Worm (Caenorhabditis elegans): Measurements from ENCODE around the gene nhr-141.

DNA sequence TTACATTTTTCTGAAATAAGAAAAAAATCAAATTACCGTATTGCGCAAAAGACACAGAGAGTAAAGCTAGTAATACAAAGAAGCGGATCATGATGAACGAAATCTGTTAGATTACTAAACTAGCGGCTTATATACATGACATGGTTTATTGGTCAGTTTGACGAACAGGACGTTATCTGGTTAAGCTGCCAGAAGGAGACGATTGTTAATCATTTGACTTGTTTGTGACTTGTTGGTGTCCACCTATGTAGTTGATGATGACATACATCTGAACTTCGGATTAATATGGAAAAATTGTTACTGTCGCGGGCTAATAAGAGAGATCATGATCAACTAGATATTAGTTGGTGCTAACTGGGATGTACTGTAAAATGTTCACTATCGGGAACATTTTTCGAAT lies 44.4 kb upstream of the nhr-141 start, which contains the start of gene cnc-9:
- TF ChIP-seq aly-2 (tag; optimal IDR thresholded peaks at IDR 0.05) (no peak), snpc-4 (tag; optimal IDR thresholded peaks at IDR 0.05) (no peak), mdl-1 (tag; optimal IDR thresholded peaks at IDR 0.05) (no peak), ama-1 (optimal IDR thresholded peaks at IDR 0.05) (no peak), zag-1 (tag; optimal IDR thresholded peaks at IDR 0.05) (no peak), nfya-1 (tag; optimal IDR thresholded peaks at IDR 0.05; ENCODE audit: insufficient read depth) (no peak), elt-1 (tag; optimal IDR thresholded peaks at IDR 0.05) (no peak), nhr-28 (tag; optimal IDR thresholded peaks at IDR 0.05) (no peak)

All from whole organism, L3 larva.